Fruit fly (Drosophila melanogaster) whole organism, prepupa: ENCODE results near the gene Dtg.

Experiments
- Blimp-1 ChIP-seq: fragments of 200-800 bp; sonication (Bioruptor generic); optimal IDR thresholded peaks from 3 replicates; lab custom pipeline; 2017; ENCODE audit warnings: missing biosample characterization, missing genetic modification characterization, mild to moderate bottlenecking, moderate library complexity, missing genetic modification reagents
- CG10631 ChIP-seq: fragments of 200-800 bp; sonication (Bioruptor generic); optimal IDR thresholded peaks from 2 replicates; lab custom pipeline; 2016; ENCODE audit warnings: missing biosample characterization, missing genetic modification characterization
- CG11762 ChIP-seq: fragments of 200-800 bp; sonication (Bioruptor generic); optimal IDR thresholded peaks from 3 replicates; lab custom pipeline; 2016; ENCODE audit warnings: missing biosample characterization, missing genetic modification characterization; ENCODE audit not compliant: insufficient read depth
- CG15336 ChIP-seq: fragments of 200-800 bp; sonication (Bioruptor generic); IDR thresholded peaks from 2 replicates; pipeline ENCODE4 v1.3.6; 2022; ENCODE audit warnings: missing biosample characterization, missing genetic modification characterization
- CG3032 ChIP-seq: fragments of 200-800 bp; optimal IDR thresholded peaks from 2 replicates; lab custom pipeline; 2019; ENCODE audit warnings: missing biosample characterization, mild to moderate bottlenecking, missing genetic modification characterization, moderate library complexity
- CG31627 ChIP-seq: fragments of 200-800 bp; sonication (Bioruptor generic); optimal IDR thresholded peaks from 3 replicates; lab custom pipeline; 2016; ENCODE audit warnings: missing biosample characterization, missing genetic modification characterization
- CG32006 ChIP-seq: fragments of 200-800 bp; sonication (Bioruptor generic); optimal IDR thresholded peaks from 3 replicates; lab custom pipeline; 2017; ENCODE audit warnings: missing biosample characterization, mild to moderate bottlenecking, missing genetic modification characterization
- CG4318 ChIP-seq: fragments of 200-800 bp; sonication (Bioruptor generic); optimal IDR thresholded peaks from 3 replicates; lab custom pipeline; 2017; ENCODE audit warnings: missing biosample characterization, mild to moderate bottlenecking, missing genetic modification characterization
- CG6163 ChIP-seq: fragments of 200-800 bp; sonication (Bioruptor generic); IDR thresholded peaks from 3 replicates; pipeline ENCODE4 v1.3.6; 2022; ENCODE audit warnings: missing biosample characterization, missing genetic modification characterization
- CG8119 ChIP-seq: fragments of 200-800 bp; sonication (Bioruptor generic); IDR thresholded peaks from 3 replicates; pipeline ENCODE4 v1.3.6; 2022; ENCODE audit warnings: missing biosample characterization, missing genetic modification characterization
- CG8632 ChIP-seq: fragments of 200-800 bp; sonication (Bioruptor generic); optimal IDR thresholded peaks from 3 replicates; lab custom pipeline; 2016; ENCODE audit warnings: missing biosample characterization, missing genetic modification characterization
- CG9139 ChIP-seq: fragments of 200-800 bp; sonication (Bioruptor generic); optimal IDR thresholded peaks from 3 replicates; lab custom pipeline; 2017; ENCODE audit warnings: missing biosample characterization, mild to moderate bottlenecking, missing genetic modification characterization
- Eip78C ChIP-seq: fragments of 200-800 bp; sonication (Bioruptor generic); peaks from one replicate; lab custom pipeline; 2016; ENCODE audit warnings: missing biosample characterization, missing genetic modification characterization
- Ets21C ChIP-seq: fragments of 200-800 bp; sonication (Bioruptor generic); optimal IDR thresholded peaks from 3 replicates; lab custom pipeline; 2016; ENCODE audit warnings: missing biosample characterization, missing genetic modification characterization
- Gug ChIP-seq: fragments of 200-800 bp; sonication (Bioruptor generic); IDR thresholded peaks from 2 replicates; pipeline ENCODE4 v1.3.6; 2022; ENCODE audit warnings: missing biosample characterization, missing genetic modification characterization
- Hr4 ChIP-seq: fragments of 200-800 bp; sonication (Bioruptor generic); optimal IDR thresholded peaks from 3 replicates; lab custom pipeline; 2016; ENCODE audit warnings: missing biosample characterization, missing genetic modification characterization
- Lpt ChIP-seq: fragments of 200-800 bp; sonication (Bioruptor generic); optimal IDR thresholded peaks from 3 replicates; lab custom pipeline; 2016; ENCODE audit warnings: missing biosample characterization, missing genetic modification characterization
- Smox ChIP-seq: fragments of 200-800 bp; sonication (Bioruptor generic); optimal IDR thresholded peaks from 3 replicates; lab custom pipeline; 2016; ENCODE audit warnings: missing biosample characterization, missing genetic modification characterization
- Sox15 ChIP-seq: fragments of 200-800 bp; sonication (Bioruptor generic); optimal IDR thresholded peaks from 3 replicates; lab custom pipeline; 2016; ENCODE audit warnings: missing biosample characterization, missing genetic modification characterization
- achi ChIP-seq: fragments of 200-800 bp; sonication (Bioruptor generic); optimal IDR thresholded peaks from 3 replicates; lab custom pipeline; 2016; ENCODE audit warnings: missing biosample characterization, missing genetic modification characterization
- acj6 ChIP-seq: fragments of 200-800 bp; sonication (Bioruptor generic); optimal IDR thresholded peaks from 3 replicates; lab custom pipeline; 2016; ENCODE audit warnings: missing biosample characterization, missing genetic modification characterization
- dac ChIP-seq: fragments of 200-800 bp; sonication (Bioruptor generic); optimal IDR thresholded peaks from 2 replicates; lab custom pipeline; 2017; ENCODE audit warnings: missing biosample characterization, mild to moderate bottlenecking, missing genetic modification characterization
- dsx ChIP-seq: fragments of 200-800 bp; optimal IDR thresholded peaks from 3 replicates; lab custom pipeline; 2019; ENCODE audit warnings: missing biosample characterization, mild to moderate bottlenecking, missing genetic modification characterization, moderate library complexity; ENCODE audit not compliant: poor library complexity, severe bottlenecking
- esn ChIP-seq: fragments of 200-800 bp; sonication (Bioruptor generic); optimal IDR thresholded peaks from 2 replicates; lab custom pipeline; 2016; ENCODE audit warnings: missing biosample characterization, mild to moderate bottlenecking, missing genetic modification characterization, moderate library complexity
- lz ChIP-seq: fragments of 200-800 bp; sonication (Bioruptor generic); optimal IDR thresholded peaks from 3 replicates; lab custom pipeline; 2016; ENCODE audit warnings: missing biosample characterization, missing genetic modification characterization
- salr ChIP-seq, 2 experiments: fragments of 200-800 bp; sonication (Bioruptor generic); optimal IDR thresholded peaks; 3 replicates each; lab custom pipeline; 2016 to 2018; ENCODE audit warnings: missing biosample characterization in 2 of 2, missing genetic modification characterization in 2 of 2, mild to moderate bottlenecking in 1 of 2
- spab ChIP-seq: fragments of 200-800 bp; sonication (Bioruptor generic); optimal IDR thresholded peaks from 2 replicates; lab custom pipeline; 2017; ENCODE audit warnings: missing biosample characterization, mild to moderate bottlenecking, missing genetic modification characterization, missing genetic modification reagents
- svp ChIP-seq: fragments of 200-800 bp; sonication (Bioruptor generic); peaks from one replicate; lab custom pipeline; 2016; ENCODE audit warnings: missing biosample characterization, missing genetic modification characterization
- topi ChIP-seq: fragments of 200-800 bp; sonication (Bioruptor generic); optimal IDR thresholded peaks from 3 replicates; lab custom pipeline; 2016; ENCODE audit warnings: missing biosample characterization, missing genetic modification characterization
- vri ChIP-seq: fragments of 200-800 bp; sonication (Bioruptor generic); optimal IDR thresholded peaks from 3 replicates; lab custom pipeline; 2016; ENCODE audit warnings: missing biosample characterization, mild to moderate bottlenecking, missing genetic modification characterization

The Dtg gene

dm6 chr3R:12688116-12688515 is 40.3 kb downstream of the Dtg start:
- peak; percentile 20 for TF ChIP-seq Eip78C (GFP tag; lab: Kevin White, UChicago)
- TF ChIP-seq CG10631 (GFP tag; lab: Kevin White, UChicago) = no peak

dm6 chr3R:12688672-12689417 is 41.0 kb downstream of the Dtg start, which contains the start of gene kar:
kar (minus strand) TSS chr3R:12689367.
- TF ChIP-seq CG9139 (GFP tag; lab: Kevin White, UChicago) (no peak), svp (GFP tag; lab: Kevin White, UChicago) (peak; percentile 94), CG4318 (GFP tag; lab: Kevin White, UChicago) (no peak), dsx (GFP tag; lab: Kevin White, UChicago) (peak; percentile 77), CG15336 (no peak), Eip78C (GFP tag; lab: Kevin White, UChicago) (no peak), CG8119 (GFP tag; lab: Robert Waterston, UW) (no peak), CG10631 (GFP tag; lab: Kevin White, UChicago) (no peak), topi (GFP tag; lab: Kevin White, UChicago) (no peak), achi (GFP tag; lab: Kevin White, UChicago) (no peak), Hr4 (GFP tag; lab: Kevin White, UChicago) (no peak), CG32006 (GFP tag; lab: Kevin White, UChicago) (no peak)

- TF ChIP-seq Eip78C (GFP tag; lab: Kevin White, UChicago) (peak; percentile 38), lz (GFP tag; lab: Kevin White, UChicago) (no peak)
These were observed 43.7 kb downstream of the Dtg start, which contains the start of gene Arp1 for dm6 chr3R:12691422-12692101. Arp1 (plus strand) TSS chr3R:12691743.

dm6 chr3R:12692497-12692896 is 44.6 kb downstream of the Dtg start, which contains the start of gene CG31347:
CG31347 (minus strand) TSS chr3R:12692597.
- TF ChIP-seq Sox15 (GFP tag; lab: Kevin White, UChicago) (no peak), Ets21C (GFP tag; lab: Kevin White, UChicago) (no peak), dsx (GFP tag; lab: Kevin White, UChicago) (no peak), CG8119 (GFP tag; lab: Robert Waterston, UW) (no peak), salr (GFP tag; optimal IDR thresholded peaks at IDR 0.05; lab: Kevin White, UChicago) (no peak), CG31627 (GFP tag; lab: Kevin White, UChicago) (no peak), CG9139 (GFP tag; lab: Kevin White, UChicago) (no peak), topi (GFP tag; lab: Kevin White, UChicago) (no peak), CG11762 (GFP tag; lab: Kevin White, UChicago) (no peak), CG10631 (GFP tag; lab: Kevin White, UChicago) (no peak), vri (no peak), dac (GFP tag; lab: Kevin White, UChicago) (no peak), CG32006 (GFP tag; lab: Kevin White, UChicago) (no peak), Gug (GFP tag; lab: Robert Waterston, UW) (no peak), CG3032 (tag; lab: Kevin White, UChicago) (no peak)

dm6 chr3R:12694742-12695141 is 46.9 kb downstream of the Dtg start, which contains the start of the genes CG14391 and NijC:
CG14391 (minus strand) TSS chr3R:12694842.
NijC (plus strand) TSS chr3R:12695129.
- TF ChIP-seq CG8632 (GFP tag; lab: Kevin White, UChicago) = no peak
- TF ChIP-seq acj6 (GFP tag; lab: Kevin White, UChicago) = no peak
- TF ChIP-seq Eip78C (GFP tag; lab: Kevin White, UChicago) = no peak
- TF ChIP-seq Ets21C (GFP tag; lab: Kevin White, UChicago) = no peak
- TF ChIP-seq Lpt (GFP tag; lab: Kevin White, UChicago) = no peak
- no peak for TF ChIP-seq CG6163
- TF ChIP-seq, all 60 proteins: peak for 0

- TF ChIP-seq svp (GFP tag; lab: Kevin White, UChicago) (peak; percentile 53), spab (GFP tag; lab: Kevin White, UChicago) (no peak), Ets21C (GFP tag; lab: Kevin White, UChicago) (no peak), esn (GFP tag; lab: Kevin White, UChicago) (no peak), Smox (GFP tag; lab: Kevin White, UChicago) (no peak), dsx (GFP tag; lab: Kevin White, UChicago) (no peak), Blimp-1 (GFP tag; lab: Kevin White, UChicago) (no peak)
- TF ChIP-seq, all 60 proteins: peak for 1
These were observed 49.2 kb downstream of the Dtg start, which contains the start of gene Past1 for dm6 chr3R:12697022-12697421. Past1 (plus strand) TSS chr3R:12697322.
